Fruit fly (Drosophila melanogaster) whole organism, embryonic: ENCODE results near the gene Cdc16.
A peak's percentile ranks its signal among the peaks of the same experiment; 100 is the strongest.

Experiments
- Ada2b ChIP-seq: fragments of 200-800 bp; sonication (Bioruptor generic); IDR thresholded peaks from 2 replicates; pipeline ENCODE4 v1.3.6; 2022; ENCODE audit warnings: missing biosample characterization, missing genetic modification characterization
- Antp ChIP-seq: fragments of 200-800 bp; sonication (Bioruptor generic); optimal IDR thresholded peaks from 3 replicates; lab custom pipeline; 2016; ENCODE audit warnings: missing biosample characterization, missing genetic modification characterization
- CG12299 ChIP-seq: fragments of 200-800 bp; sonication (Bioruptor generic); optimal IDR thresholded peaks from 2 replicates; lab custom pipeline; 2018; ENCODE audit warnings: missing biosample characterization, mild to moderate bottlenecking, missing genetic modification characterization
- CG13775 ChIP-seq: fragments of 200-800 bp; sonication (Bioruptor generic); optimal IDR thresholded peaks from 3 replicates; lab custom pipeline; 2017; ENCODE audit warnings: missing biosample characterization, mild to moderate bottlenecking, missing genetic modification characterization
- CG13894 ChIP-seq: fragments of 200-800 bp; sonication (Bioruptor generic); optimal IDR thresholded peaks from 3 replicates; lab custom pipeline; 2018; ENCODE audit warnings: missing biosample characterization, mild to moderate bottlenecking, missing genetic modification characterization, moderate library complexity
- CG16779 ChIP-seq: fragments of 200-800 bp; sonication (Bioruptor generic); IDR thresholded peaks from 2 replicates; pipeline ENCODE4 v1.3.6; 2022; ENCODE audit warnings: missing biosample characterization, missing genetic modification characterization
- CG16813 ChIP-seq: fragments of 200-800 bp; sonication (Bioruptor generic); IDR thresholded peaks from 3 replicates; pipeline ENCODE4 v1.3.6; 2022; ENCODE audit warnings: missing biosample characterization, missing genetic modification characterization; ENCODE audit not compliant: partially characterized antibody
- CG17802 ChIP-seq: fragments of 200-800 bp; sonication (Bioruptor generic); optimal IDR thresholded peaks from 2 replicates; lab custom pipeline; 2018; ENCODE audit warnings: missing biosample characterization, mild to moderate bottlenecking, missing genetic modification characterization, moderate library complexity
- CG18619 ChIP-seq: fragments of 200-800 bp; sonication (Bioruptor generic); optimal IDR thresholded peaks from 3 replicates; lab custom pipeline; 2017; ENCODE audit warnings: missing biosample characterization, mild to moderate bottlenecking, missing genetic modification characterization
- CG2678 ChIP-seq: fragments of 200-800 bp; sonication (Bioruptor generic); optimal IDR thresholded peaks from 3 replicates; lab custom pipeline; 2019; ENCODE audit warnings: missing biosample characterization, mild to moderate bottlenecking, missing genetic modification characterization, moderate library complexity
- CG33557 ChIP-seq: fragments of 200-800 bp; sonication (Bioruptor generic); optimal IDR thresholded peaks from 2 replicates; lab custom pipeline; 2019; ENCODE audit warnings: missing biosample characterization, mild to moderate bottlenecking, missing genetic modification characterization, moderate library complexity
- CG4404 ChIP-seq: fragments of 200-800 bp; sonication (Bioruptor generic); IDR thresholded peaks from 2 replicates; pipeline ENCODE4 v1.3.6; 2022; ENCODE audit warnings: missing biosample characterization, missing genetic modification characterization
- CG4617 ChIP-seq: fragments of 200-800 bp; sonication (Bioruptor generic); optimal IDR thresholded peaks from 3 replicates; lab custom pipeline; 2016; ENCODE audit warnings: missing biosample characterization, missing genetic modification characterization, borderline replicate concordance
- CG9932 ChIP-seq: fragments of 200-800 bp; sonication (Bioruptor generic); IDR thresholded peaks from 2 replicates; pipeline ENCODE4 v1.3.6; 2022; ENCODE audit warnings: missing biosample characterization, missing genetic modification characterization
- D ChIP-seq, 2 experiments: fragments of 200-800 bp in 1 of 2; fragments of >200 bp in 1 of 2; sonication (Bioruptor generic) in 1 of 2; optimal IDR thresholded peaks; 2 replicates in 1 of 2; 3 replicates in 1 of 2; lab custom pipeline; 2017; ENCODE audit warnings: mild to moderate bottlenecking in 1 of 2, missing biosample characterization in 1 of 2, missing genetic modification characterization in 1 of 2, missing genetic modification reagents in 1 of 2
- Dad ChIP-seq: fragments of 200-800 bp; sonication (Bioruptor generic); optimal IDR thresholded peaks from 3 replicates; lab custom pipeline; 2016; ENCODE audit warnings: missing biosample characterization, missing genetic modification characterization
- Doc2 ChIP-seq: fragments of 200-800 bp; sonication (Bioruptor generic); IDR thresholded peaks from 2 replicates; pipeline ENCODE4 v1.3.6; 2022; ENCODE audit warnings: missing biosample characterization, missing genetic modification characterization
- Dp ChIP-seq: fragments of 200-800 bp; sonication (Bioruptor generic); optimal IDR thresholded peaks from 2 replicates; lab custom pipeline; 2018; ENCODE audit warnings: missing biosample characterization, mild to moderate bottlenecking, missing genetic modification characterization, moderate library complexity
- H15 ChIP-seq: fragments of 200-800 bp; sonication (Bioruptor generic); IDR thresholded peaks from 3 replicates; pipeline ENCODE4 v1.3.6; 2022; ENCODE audit warnings: missing biosample characterization, missing genetic modification characterization
- HLH54F ChIP-seq: fragments of 200-800 bp; sonication (Bioruptor generic); optimal IDR thresholded peaks from 3 replicates; lab custom pipeline; 2016; ENCODE audit warnings: missing biosample characterization, missing genetic modification characterization
- Hr78 ChIP-seq, 2 experiments: fragments of 200-800 bp in 1 of 2; fragments of >200 bp in 1 of 2; sonication (Bioruptor generic) in 1 of 2; optimal IDR thresholded peaks; 2 replicates each; lab custom pipeline; 2017 to 2019; ENCODE audit warnings: missing biosample characterization in 2 of 2, missing genetic modification characterization in 2 of 2, mild to moderate bottlenecking in 1 of 2, moderate library complexity in 1 of 2
- Lim3 ChIP-seq: fragments of 200-800 bp; sonication (Bioruptor generic); IDR thresholded peaks from 2 replicates; pipeline ENCODE4 v1.3.6; 2022; ENCODE audit warnings: missing biosample characterization, missing genetic modification characterization
- MBD-R2 ChIP-seq: fragments of 200-800 bp; sonication (Bioruptor generic); IDR thresholded peaks from 2 replicates; pipeline ENCODE4 v1.3.6; 2022; ENCODE audit warnings: missing biosample characterization, missing genetic modification characterization
- Mad ChIP-seq: fragments of 200-800 bp; sonication (Bioruptor generic); optimal IDR thresholded peaks from 2 replicates; lab custom pipeline; 2016; ENCODE audit warnings: missing biosample characterization, missing genetic modification characterization
- Mes4 ChIP-seq: fragments of 200-800 bp; sonication (Bioruptor generic); optimal IDR thresholded peaks from 2 replicates; lab custom pipeline; 2016; ENCODE audit warnings: missing biosample characterization, missing genetic modification characterization
- Sox102F ChIP-seq: fragments of 200-800 bp; sonication (Bioruptor generic); optimal IDR thresholded peaks from 2 replicates; lab custom pipeline; 2018; ENCODE audit warnings: missing biosample characterization, mild to moderate bottlenecking, missing genetic modification characterization, moderate library complexity
- abd-A ChIP-seq: fragments of 200-800 bp; sonication (Bioruptor generic); optimal IDR thresholded peaks from 3 replicates; lab custom pipeline; 2019; ENCODE audit warnings: missing biosample characterization, mild to moderate bottlenecking, missing genetic modification characterization, moderate library complexity
- ac ChIP-seq: fragments of 200-800 bp; sonication (Bioruptor generic); optimal IDR thresholded peaks from 3 replicates; lab custom pipeline; 2017; ENCODE audit warnings: missing biosample characterization, mild to moderate bottlenecking, missing genetic modification characterization
- ap ChIP-seq: fragments of 200-800 bp; sonication (Bioruptor generic); IDR thresholded peaks from 2 replicates; pipeline ENCODE4 v1.3.6; 2022; ENCODE audit warnings: missing biosample characterization, missing genetic modification characterization
- ara ChIP-seq: fragments of 200-800 bp; sonication (Bioruptor generic); IDR thresholded peaks from 2 replicates; pipeline ENCODE4 v1.3.6; 2022; ENCODE audit warnings: missing biosample characterization, missing genetic modification characterization
- cas ChIP-seq: fragments of 200-800 bp; sonication (Bioruptor generic); IDR thresholded peaks from 2 replicates; pipeline ENCODE4 v1.3.6; 2022; ENCODE audit warnings: missing biosample characterization, missing genetic modification characterization
- cato ChIP-seq: fragments of 200-800 bp; sonication (Bioruptor generic); optimal IDR thresholded peaks from 2 replicates; lab custom pipeline; 2016; ENCODE audit warnings: missing biosample characterization, missing genetic modification characterization, borderline replicate concordance
- dan ChIP-seq: fragments of 200-800 bp; sonication (Bioruptor generic); IDR thresholded peaks from 2 replicates; pipeline ENCODE4 v1.3.6; 2022; ENCODE audit warnings: missing biosample characterization, missing genetic modification characterization
- dati ChIP-seq: fragments of 200-800 bp; sonication (Bioruptor generic); IDR thresholded peaks from 2 replicates; pipeline ENCODE4 v1.3.6; 2022; ENCODE audit warnings: missing biosample characterization, missing genetic modification characterization
- disco-r ChIP-seq: fragments of 200-800 bp; sonication (Bioruptor generic); optimal IDR thresholded peaks from 2 replicates; lab custom pipeline; 2016; ENCODE audit warnings: missing biosample characterization, missing genetic modification characterization
- emc ChIP-seq: fragments of 200-800 bp; sonication (Bioruptor generic); optimal IDR thresholded peaks from 2 replicates; lab custom pipeline; 2016; ENCODE audit warnings: missing biosample characterization, missing genetic modification characterization
- eve ChIP-seq, 2 experiments: fragments of >200 bp; optimal IDR thresholded peaks; 2 replicates each; lab custom pipeline; 2017; ENCODE audit warnings: missing biosample characterization in 2 of 2, missing genetic modification characterization in 2 of 2
- fd102C ChIP-seq: fragments of 200-800 bp; sonication (Bioruptor generic); optimal IDR thresholded peaks from 2 replicates; lab custom pipeline; 2018; ENCODE audit warnings: missing biosample characterization, mild to moderate bottlenecking, missing genetic modification characterization, moderate library complexity
- fu2 ChIP-seq: fragments of 200-800 bp; sonication (Bioruptor generic); optimal IDR thresholded peaks from 2 replicates; lab custom pipeline; 2016; ENCODE audit warnings: missing biosample characterization, missing genetic modification characterization
- ham ChIP-seq: fragments of 200-800 bp; sonication (Bioruptor generic); IDR thresholded peaks from 2 replicates; pipeline ENCODE4 v1.3.6; 2022; ENCODE audit warnings: missing biosample characterization, missing genetic modification characterization
- hth ChIP-seq: fragments of >200 bp; optimal IDR thresholded peaks from 2 replicates; lab custom pipeline; 2017; ENCODE audit warnings: inconsistent platforms
- lmd ChIP-seq: fragments of 200-800 bp; sonication (Bioruptor generic); IDR thresholded peaks from 2 replicates; pipeline ENCODE4 v1.3.6; 2022; ENCODE audit warnings: missing biosample characterization, missing genetic modification characterization
- otp ChIP-seq: fragments of 200-800 bp; sonication (Bioruptor generic); IDR thresholded peaks from 3 replicates; pipeline ENCODE4, ENCODE4 v1.3.6; 2022; ENCODE audit warnings: missing biosample characterization, missing genetic modification characterization
- pb ChIP-seq: fragments of 200-800 bp; sonication (Bioruptor generic); optimal IDR thresholded peaks from 3 replicates; lab custom pipeline; 2016; ENCODE audit warnings: missing biosample characterization, missing genetic modification characterization
- pros ChIP-seq: fragments of 200-800 bp; sonication (Bioruptor generic); optimal IDR thresholded peaks from 3 replicates; lab custom pipeline; 2019; ENCODE audit warnings: missing biosample characterization, mild to moderate bottlenecking, missing genetic modification characterization, moderate library complexity
- sc ChIP-seq, 3 experiments: fragments of >200 bp in 2 of 3; fragments of 200-800 bp in 1 of 3; sonication (Bioruptor generic) in 1 of 3; optimal IDR thresholded peaks; 2 replicates in 2 of 3; 3 replicates in 1 of 3; lab custom pipeline; 2017; ENCODE audit warnings: mild to moderate bottlenecking in 1 of 3, missing biosample characterization in 1 of 3, missing genetic modification characterization in 1 of 3, missing genetic modification reagents in 1 of 3
- seq ChIP-seq: fragments of 200-800 bp; sonication (Bioruptor generic); IDR thresholded peaks from 2 replicates; pipeline ENCODE4 v1.3.6; 2022; ENCODE audit warnings: missing biosample characterization, missing genetic modification characterization
- unpg ChIP-seq: fragments of 200-800 bp; sonication (Bioruptor generic); optimal IDR thresholded peaks from 3 replicates; lab custom pipeline; 2018; ENCODE audit warnings: missing biosample characterization, mild to moderate bottlenecking, missing genetic modification characterization, moderate library complexity
- vfl ChIP-seq: fragments of 200-800 bp; sonication (Bioruptor generic); optimal IDR thresholded peaks from 2 replicates; lab custom pipeline; 2016; ENCODE audit warnings: missing biosample characterization, missing genetic modification characterization
- zfh2 ChIP-seq: fragments of 200-800 bp; sonication (Bioruptor generic); optimal IDR thresholded peaks from 2 replicates; lab custom pipeline; 2016; ENCODE audit warnings: missing biosample characterization, missing genetic modification characterization

Cdc16 gene

DNA sequence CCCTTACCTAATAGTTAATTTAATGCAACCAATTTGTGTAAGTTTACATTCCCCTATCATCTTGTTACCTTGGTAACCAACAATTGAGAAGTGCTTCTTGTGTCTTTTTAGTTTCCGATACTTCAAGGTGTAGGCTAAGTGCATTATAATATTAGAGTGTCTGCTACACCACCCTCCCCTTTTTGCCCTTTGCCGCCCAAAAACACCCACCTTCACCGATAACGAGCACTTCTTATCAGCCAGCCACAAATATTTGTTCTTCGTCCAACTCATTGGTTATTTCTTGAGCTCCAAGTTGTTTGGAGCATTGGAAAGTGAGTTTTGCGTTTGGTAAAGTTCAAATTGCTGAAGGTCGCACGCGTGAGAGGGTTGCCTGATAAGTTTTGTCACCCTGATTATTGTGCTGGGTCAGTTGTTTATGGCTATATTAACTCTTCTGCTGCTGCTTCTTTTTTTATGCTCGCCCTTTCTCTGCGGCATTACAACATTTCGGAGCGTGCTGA is 50.9 kb downstream of the Cdc16 start (continued):
- no peak for TF ChIP-seq Doc2
- no peak for TF ChIP-seq eve (GFP tag; optimal IDR thresholded peaks at IDR 0.05; lab: Kevin White, UChicago)
- no peak for TF ChIP-seq Mad
- TF ChIP-seq ap (GFP tag; lab: Robert Waterston, UW): no peak
- TF ChIP-seq CG9932 (GFP tag; lab: Robert Waterston, UW): 0 out of 2 replicates have a peak, but pooled peaks have one; percentile 17
- no peak for TF ChIP-seq dati
- no peak for TF ChIP-seq pb
- 0 out of 2 replicates have a peak, but pooled peaks have one; percentile 7 for TF ChIP-seq CG4404 (GFP tag; lab: Robert Waterston, UW)
- TF ChIP-seq cato (GFP tag; lab: Kevin White, UChicago): no peak
- no peak for TF ChIP-seq CG13775 (GFP tag; lab: Kevin White, UChicago)
- peak; percentile 29 for TF ChIP-seq CG2678 (tag; lab: Kevin White, UChicago)
- no peak for TF ChIP-seq Dad (GFP tag; lab: Kevin White, UChicago)
- TF ChIP-seq Dp (GFP tag; lab: Kevin White, UChicago): no peak
- peak; percentile 19; the same call in 1 of the 2 replicates for TF ChIP-seq Ada2b (GFP tag; lab: Robert Waterston, UW)
- no peak for TF ChIP-seq sc (optimal IDR thresholded peaks at IDR 0.05; lab: Kevin White, UChicago)
- no peak for TF ChIP-seq sc (GFP tag; optimal IDR thresholded peaks at IDR 0.05; lab: Kevin White, UChicago)
- TF ChIP-seq lmd: peak; percentile 42
- TF ChIP-seq CG16779: 0 out of 2 replicates have a peak, but pooled peaks have one; percentile 39
- TF ChIP-seq unpg (GFP tag; lab: Kevin White, UChicago): no peak
- no peak for TF ChIP-seq ara (GFP tag; lab: Robert Waterston, UW)
- TF ChIP-seq disco-r (GFP tag; lab: Kevin White, UChicago): no peak
- TF ChIP-seq D (optimal IDR thresholded peaks at IDR 0.05; lab: Kevin White, UChicago): no peak
- no peak for TF ChIP-seq D (GFP tag; optimal IDR thresholded peaks at IDR 0.05; lab: Kevin White, UChicago)
- TF ChIP-seq seq (GFP tag; lab: Robert Waterston, UW): no peak
- TF ChIP-seq abd-A: no peak
- TF ChIP-seq CG16813 (GFP tag; lab: Robert Waterston, UW): no peak
- TF ChIP-seq ac (GFP tag; lab: Kevin White, UChicago): no peak
- no peak for TF ChIP-seq HLH54F (GFP tag; lab: Kevin White, UChicago)
- no peak for TF ChIP-seq CG33557
- no peak for TF ChIP-seq Mes4 (GFP tag; lab: Kevin White, UChicago)
- no peak for TF ChIP-seq Lim3 (GFP tag; lab: Robert Waterston, UW)
- TF ChIP-seq H15 (GFP tag; lab: Robert Waterston, UW): no peak
- TF ChIP-seq Hr78 (GFP tag; optimal IDR thresholded peaks at IDR 0.05; lab: Kevin White, UChicago): peak in 1 of 2 experiments; percentile 88
- TF ChIP-seq CG17802: no peak
- no peak for TF ChIP-seq ham
- TF ChIP-seq otp: no peak
- no peak for TF ChIP-seq Antp (GFP tag; lab: Kevin White, UChicago)
- no peak for TF ChIP-seq fd102C (GFP tag; lab: Kevin White, UChicago)
- TF ChIP-seq Sox102F (GFP tag; lab: Kevin White, UChicago): no peak
- TF ChIP-seq pros (GFP tag; lab: Kevin White, UChicago): peak; percentile 40
- TF ChIP-seq zfh2 (GFP tag; lab: Kevin White, UChicago): peak; percentile 16
- TF ChIP-seq MBD-R2 (GFP tag; lab: Robert Waterston, UW): no peak
- no peak for TF ChIP-seq CG13894
- no peak for TF ChIP-seq dan (GFP tag; lab: Robert Waterston, UW)
- no peak for TF ChIP-seq vfl (GFP tag; lab: Kevin White, UChicago)
- TF ChIP-seq CG18619 (GFP tag; lab: Kevin White, UChicago): no peak
- no peak for TF ChIP-seq hth (lab: Kevin White, UChicago)
- TF ChIP-seq fu2: no peak
- no peak for TF ChIP-seq emc (GFP tag; lab: Kevin White, UChicago)
- TF ChIP-seq CG4617: no peak
- TF ChIP-seq cas (GFP tag; lab: Robert Waterston, UW): no peak
- TF ChIP-seq CG12299 (tag; lab: Kevin White, UChicago): no peak
